Worm (Caenorhabditis elegans): ENCODE measurements around the gene pwp-1.

- no peak for TF ChIP-seq T22C8.4 (GFP tag; IDR thresholded peaks at IDR 0.05)
- no peak for TF ChIP-seq ztf-23 (GFP tag; IDR thresholded peaks at IDR 0.05)
- no peak for TF ChIP-seq med-1 (GFP tag; optimal IDR thresholded peaks at IDR 0.05; ENCODE audit: insufficient read depth)
- no peak for TF ChIP-seq ztf-29 (GFP tag; IDR thresholded peaks at IDR 0.05)
- no peak for TF ChIP-seq cog-1 (tag; optimal IDR thresholded peaks at IDR 0.05)
- TF ChIP-seq klf-2 (GFP tag; conservative IDR thresholded peaks at IDR 0.05): no peak
Observed at ce11 chrIV:13282778-13283177, 46.4 kb upstream of the pwp-1 start, which contains the start of gene cpsf-3.

Data from whole organism, midembryonic.